Fruit fly (Drosophila melanogaster): ENCODE results near the gene CG42495.

dm6 chr3L:18665594-18665993, 1.6 kb upstream of the CG42495 start:
- TF ChIP-seq CG13204 (GFP tag; optimal IDR thresholded peaks at IDR 0.05) (no peak), CG4496 (GFP tag; IDR thresholded peaks at IDR 0.05) (no peak), CG9948 (tag; optimal IDR thresholded peaks at IDR 0.05) (no peak), CG10348 (GFP tag; IDR thresholded peaks at IDR 0.05) (no peak), CG17806 (tag; optimal IDR thresholded peaks at IDR 0.05) (no peak), CG8159 (tag; optimal IDR thresholded peaks at IDR 0.05) (no peak), Pif1B (GFP tag; optimal IDR thresholded peaks at IDR 0.05) (no peak)
